Fruit fly (Drosophila melanogaster): ENCODE data around the gene Mvl.

DNA sequence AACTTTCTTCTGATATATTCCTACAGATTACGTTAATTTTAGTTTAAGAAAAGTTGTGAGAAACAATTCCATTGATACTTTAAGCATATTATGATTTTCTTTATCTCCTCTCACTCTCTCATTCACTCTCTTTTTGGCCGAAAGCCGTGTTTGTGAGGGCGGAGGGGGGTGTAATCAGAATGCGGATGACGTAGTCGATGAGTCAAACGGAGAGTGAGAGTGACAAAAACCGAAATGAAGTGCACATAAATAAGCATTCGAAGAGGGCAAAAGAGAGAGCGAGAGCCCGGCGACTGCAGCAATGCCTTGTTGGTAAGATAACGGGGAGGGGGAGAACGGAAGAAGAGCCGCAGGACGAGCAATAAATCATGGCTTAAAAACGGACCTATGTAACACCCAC lies 33.7 kb upstream of the Mvl start:
- TF ChIP-seq CG8478 (optimal IDR thresholded peaks at IDR 0.05) (no peak), CTCF (optimal IDR thresholded peaks at IDR 0.05) (no peak)
